5 worm cellular contexts compared by ENCODE assay signal in genomic region chrII:5714807-5715206, ce11.
TF ChIP-seq lines count a peak whose summit lies in the region.

Gene tiar-1 (minus strand): TSS chrII:5714823.
Gene lelo-4 (plus strand): TSS chrII:5714924.

TF ChIP-seq in whole organism, L1 larva, 84 proteins besides CTCF, POLR2A, EP300 and RAD21 (continues in another document):
- no peak for TF ChIP-seq nhr-28 (tag; optimal IDR thresholded peaks at IDR 0.05; lab: Kevin White, UChicago)
- peak; percentile 78 for TF ChIP-seq lin-15B (tag; optimal IDR thresholded peaks at IDR 0.05; lab: Kevin White, UChicago)
- no peak for TF ChIP-seq C34B4.2 (tag; optimal IDR thresholded peaks at IDR 0.05; lab: Kevin White, UChicago)
- peak in 1 of 6 experiments; percentile 58 for TF ChIP-seq elt-3 (tag; optimal IDR thresholded peaks at IDR 0.05; lab: Kevin White, UChicago)
- no peak for TF ChIP-seq nhr-84 (tag; optimal IDR thresholded peaks at IDR 0.05; lab: Kevin White, UChicago)
- peak; percentile 50 for TF ChIP-seq lin-13 (GFP tag; optimal IDR thresholded peaks at IDR 0.05; lab: Kevin White, UChicago)
- TF ChIP-seq nhr-77 (tag; optimal IDR thresholded peaks at IDR 0.05; lab: Kevin White, UChicago) = peak; percentile 29
- no peak for TF ChIP-seq ztf-11 (tag; optimal IDR thresholded peaks at IDR 0.05; lab: Kevin White, UChicago)
- TF ChIP-seq unc-98 (GFP tag; IDR thresholded peaks at IDR 0.05; lab: Robert Waterston, UW) = no peak
- no peak for TF ChIP-seq vab-15 (tag; optimal IDR thresholded peaks at IDR 0.05; lab: Kevin White, UChicago)
- TF ChIP-seq fos-1 (tag; optimal IDR thresholded peaks at IDR 0.05; lab: Kevin White, UChicago) = peak; percentile 60
- TF ChIP-seq fkh-8 (tag; optimal IDR thresholded peaks at IDR 0.05; lab: Kevin White, UChicago) = peak; percentile 44
- no peak for TF ChIP-seq irx-1 (tag; optimal IDR thresholded peaks at IDR 0.05; lab: Kevin White, UChicago)
- peak; percentile 72 for TF ChIP-seq nhr-85 (tag; lab: Kevin White, UChicago)
- no peak for TF ChIP-seq ces-1 (GFP tag; optimal IDR thresholded peaks at IDR 0.05; lab: Kevin White, UChicago)
- TF ChIP-seq alr-1 (tag; optimal IDR thresholded peaks at IDR 0.05; lab: Kevin White, UChicago; ENCODE audit: borderline replicate concordance) = no peak
- TF ChIP-seq ztf-4 (tag; optimal IDR thresholded peaks at IDR 0.05; lab: Kevin White, UChicago) = no peak
- TF ChIP-seq tlp-1 (tag; optimal IDR thresholded peaks at IDR 0.05; lab: Kevin White, UChicago) = no peak
- no peak for TF ChIP-seq unc-62 (GFP tag; optimal IDR thresholded peaks at IDR 0.05; lab: Kevin White, UChicago)

TF ChIP-seq in whole organism, L3 larva, 47 proteins besides CTCF, POLR2A, EP300 and RAD21:
- TF ChIP-seq skn-1 (tag; optimal IDR thresholded peaks at IDR 0.05; lab: Kevin White, UChicago) = peak; percentile 12
- TF ChIP-seq fkh-10 (GFP tag; optimal IDR thresholded peaks at IDR 0.05; lab: Kevin White, UChicago) = no peak
- peak; percentile 78 for TF ChIP-seq nfya-1 (tag; optimal IDR thresholded peaks at IDR 0.05; lab: Kevin White, UChicago; ENCODE audit: insufficient read depth)
- peak; percentile 76 for TF ChIP-seq elt-2 (tag; optimal IDR thresholded peaks at IDR 0.05; lab: Kevin White, UChicago)
- TF ChIP-seq ceh-16 (tag; optimal IDR thresholded peaks at IDR 0.05; lab: Kevin White, UChicago) = no peak
- peak; percentile 61 for TF ChIP-seq ZK546.5 (tag; optimal IDR thresholded peaks at IDR 0.05; lab: Kevin White, UChicago)
- TF ChIP-seq mml-1 (tag; optimal IDR thresholded peaks at IDR 0.05; lab: Kevin White, UChicago) = no peak
- TF ChIP-seq hmg-11 (tag; optimal IDR thresholded peaks at IDR 0.05; lab: Kevin White, UChicago) = peak; percentile 47
- TF ChIP-seq ama-1 (optimal IDR thresholded peaks at IDR 0.05; lab: Kevin White, UChicago) = peak; percentile 61
- TF ChIP-seq lin-39 (tag; optimal IDR thresholded peaks at IDR 0.05; lab: Kevin White, UChicago) = peak; percentile 48
- TF ChIP-seq aly-2 (tag; optimal IDR thresholded peaks at IDR 0.05; lab: Kevin White, UChicago) = no peak
- TF ChIP-seq snpc-4 (tag; optimal IDR thresholded peaks at IDR 0.05; lab: Kevin White, UChicago) = peak; percentile 84
- peak; percentile 66 for TF ChIP-seq nhr-23 (tag; optimal IDR thresholded peaks at IDR 0.05; lab: Kevin White, UChicago)
- peak; percentile 78 for TF ChIP-seq pha-4 (tag; optimal IDR thresholded peaks at IDR 0.05; lab: Kevin White, UChicago)
- TF ChIP-seq nhr-25 (tag; optimal IDR thresholded peaks at IDR 0.05; lab: Kevin White, UChicago) = peak; percentile 76
- TF ChIP-seq nhr-43 (tag; optimal IDR thresholded peaks at IDR 0.05; lab: Kevin White, UChicago; ENCODE audit: poor library complexity, severe bottlenecking) = peak; percentile 26
- no peak for TF ChIP-seq nhr-28 (tag; optimal IDR thresholded peaks at IDR 0.05; lab: Kevin White, UChicago)
- TF ChIP-seq lin-15B (tag; optimal IDR thresholded peaks at IDR 0.05; lab: Kevin White, UChicago) = peak; percentile 86

TF ChIP-seq in whole organism, early embryonic, 17 proteins besides CTCF, POLR2A, EP300 and RAD21:
- TF ChIP-seq ceh-13 (GFP tag; optimal IDR thresholded peaks at IDR 0.05; lab: Kevin White, UChicago) (no peak), hmg-4 (GFP tag; optimal IDR thresholded peaks at IDR 0.05; lab: Kevin White, UChicago) (peak; percentile 7), F13C5.2 (tag; optimal IDR thresholded peaks at IDR 0.05; lab: Kevin White, UChicago) (peak; percentile 29)

TF ChIP-seq in whole organism, midembryonic, 9 proteins besides CTCF, POLR2A, EP300 and RAD21:
- TF ChIP-seq flt-1 (GFP tag; IDR thresholded peaks at IDR 0.05; lab: Robert Waterston, UW) (0 out of 2 replicates have a peak, but pooled peaks have one; percentile 13), klf-2 (GFP tag; conservative IDR thresholded peaks at IDR 0.05; lab: Robert Waterston, UW) (no peak)

TF ChIP-seq in whole organism, young adult, 124 proteins besides CTCF, POLR2A, EP300 and RAD21 (continues in another document):
- TF ChIP-seq egl-44 (GFP tag; IDR thresholded peaks at IDR 0.05; lab: Robert Waterston, UW) = no peak
- TF ChIP-seq lin-54 (GFP tag; optimal IDR thresholded peaks at IDR 0.05; lab: Kevin White, UChicago) = peak; percentile 93
- TF ChIP-seq madf-10 (tag; optimal IDR thresholded peaks at IDR 0.05; lab: Kevin White, UChicago) = no peak
- TF ChIP-seq let-607 (tag; optimal IDR thresholded peaks at IDR 0.05; lab: Kevin White, UChicago) = peak in 1 of 2 experiments; percentile 10
- TF ChIP-seq madf-6 (GFP tag; IDR thresholded peaks at IDR 0.05; lab: Robert Waterston, UW) = peak; percentile 53; the same call in 1 of the 2 replicates
- TF ChIP-seq attf-5 (GFP tag; optimal IDR thresholded peaks at IDR 0.05; lab: Kevin White, UChicago) = peak; percentile 64
- no peak for TF ChIP-seq rec-8 (tag; optimal IDR thresholded peaks at IDR 0.05; lab: Kevin White, UChicago)
- peak; percentile 43; the same call in 1 of the 2 replicates for TF ChIP-seq hmg-1.2 (GFP tag; IDR thresholded peaks at IDR 0.05; lab: Robert Waterston, UW)
- no peak for TF ChIP-seq egl-18 (GFP tag; IDR thresholded peaks at IDR 0.05; lab: Robert Waterston, UW)
- no peak for TF ChIP-seq lin-26 (GFP tag; IDR thresholded peaks at IDR 0.05; lab: Robert Waterston, UW)
- no peak for TF ChIP-seq cebp-1 (GFP tag; IDR thresholded peaks at IDR 0.05; lab: Robert Waterston, UW)
- TF ChIP-seq cebp-1 (tag; optimal IDR thresholded peaks at IDR 0.05; lab: Kevin White, UChicago) = peak; percentile 42
- no peak for TF ChIP-seq lag-1 (GFP tag; IDR thresholded peaks at IDR 0.05; lab: Robert Waterston, UW)
- TF ChIP-seq B0019.2 (GFP tag; conservative IDR thresholded peaks at IDR 0.05; lab: Robert Waterston, UW) = no peak
- no peak for TF ChIP-seq cebp-2 (GFP tag; IDR thresholded peaks at IDR 0.05; lab: Robert Waterston, UW)
- no peak for TF ChIP-seq rcor-1 (GFP tag; IDR thresholded peaks at IDR 0.05; lab: Robert Waterston, UW)
- no peak for TF ChIP-seq nhr-27 (tag; optimal IDR thresholded peaks at IDR 0.05; lab: Kevin White, UChicago)
- TF ChIP-seq K12H6.12 (tag; optimal IDR thresholded peaks at IDR 0.05; lab: Kevin White, UChicago) = peak; percentile 38
- no peak for TF ChIP-seq nhr-179 (tag; optimal IDR thresholded peaks at IDR 0.05; lab: Kevin White, UChicago)
- TF ChIP-seq F39B2.1 (GFP tag; IDR thresholded peaks at IDR 0.05; lab: Robert Waterston, UW) = no peak
- no peak for TF ChIP-seq ztf-3 (GFP tag; optimal IDR thresholded peaks at IDR 0.05; lab: Kevin White, UChicago)
- TF ChIP-seq F23B12.7 (tag; optimal IDR thresholded peaks at IDR 0.05; lab: Kevin White, UChicago; ENCODE audit: insufficient read depth) = peak; percentile 86
- no peak for TF ChIP-seq C06A6.2 (GFP tag; conservative IDR thresholded peaks at IDR 0.05; lab: Robert Waterston, UW)
- no peak for TF ChIP-seq tbx-9 (tag; optimal IDR thresholded peaks at IDR 0.05; lab: Kevin White, UChicago; ENCODE audit: borderline replicate concordance)
- TF ChIP-seq athp-1 (tag; optimal IDR thresholded peaks at IDR 0.05; lab: Kevin White, UChicago) = no peak
- no peak for TF ChIP-seq bed-2 (GFP tag; IDR thresholded peaks at IDR 0.05; lab: Robert Waterston, UW)
- TF ChIP-seq Y79H2A.3 (GFP tag; conservative IDR thresholded peaks at IDR 0.05; lab: Robert Waterston, UW) = no peak
- TF ChIP-seq gei-17 (GFP tag; optimal IDR thresholded peaks at IDR 0.05; lab: Kevin White, UChicago) = no peak
- no peak for TF ChIP-seq F55B11.4 (tag; optimal IDR thresholded peaks at IDR 0.05; lab: Kevin White, UChicago; ENCODE audit: borderline replicate concordance, insufficient read depth)
- TF ChIP-seq hsf-1 (GFP tag; IDR thresholded peaks at IDR 0.05; lab: Robert Waterston, UW) = no peak
- TF ChIP-seq ztf-25 (GFP tag; IDR thresholded peaks at IDR 0.05; lab: Robert Waterston, UW) = no peak
- TF ChIP-seq fkh-3 (tag; optimal IDR thresholded peaks at IDR 0.05; lab: Kevin White, UChicago) = no peak
- TF ChIP-seq Y56A3A.18 (GFP tag; IDR thresholded peaks at IDR 0.05; lab: Robert Waterston, UW) = no peak
- TF ChIP-seq T07F8.4 (tag; optimal IDR thresholded peaks at IDR 0.05; lab: Kevin White, UChicago) = no peak
- peak; percentile 19; the same call in 1 of the 2 replicates for TF ChIP-seq D2030.7 (GFP tag; IDR thresholded peaks at IDR 0.05; lab: Robert Waterston, UW)
- peak; percentile 16 for TF ChIP-seq tbp1 (GFP tag; optimal IDR thresholded peaks at IDR 0.05; lab: Kevin White, UChicago)
- no peak for TF ChIP-seq Y67H2A.10 (GFP tag; conservative IDR thresholded peaks at IDR 0.05; lab: Robert Waterston, UW)
- TF ChIP-seq C17E4.6 (GFP tag; IDR thresholded peaks at IDR 0.05; lab: Robert Waterston, UW) = no peak
- TF ChIP-seq ets-4 (GFP tag; optimal IDR thresholded peaks at IDR 0.05; lab: Kevin White, UChicago) = no peak
- TF ChIP-seq efl-1 (GFP tag; optimal IDR thresholded peaks at IDR 0.05; lab: Kevin White, UChicago) = peak; percentile 72
- no peak for TF ChIP-seq ztf-22 (GFP tag; optimal IDR thresholded peaks at IDR 0.05; lab: Kevin White, UChicago)
- TF ChIP-seq ZK185.1 (tag; optimal IDR thresholded peaks at IDR 0.05; lab: Kevin White, UChicago; ENCODE audit: poor library complexity, severe bottlenecking) = peak; percentile 29
- TF ChIP-seq akir-1 (GFP tag; optimal IDR thresholded peaks at IDR 0.05; lab: Kevin White, UChicago) = no peak
- peak; percentile 16 for TF ChIP-seq lin-40 (tag; optimal IDR thresholded peaks at IDR 0.05; lab: Kevin White, UChicago)
- no peak for TF ChIP-seq F52B5.7 (tag; optimal IDR thresholded peaks at IDR 0.05; lab: Kevin White, UChicago)
- peak in 1 of 3 experiments; percentile 62 for TF ChIP-seq lin-35 (GFP tag; optimal IDR thresholded peaks at IDR 0.05; lab: Kevin White, UChicago)
- no peak for TF ChIP-seq zim-3 (tag; optimal IDR thresholded peaks at IDR 0.05; lab: Kevin White, UChicago)
- no peak for TF ChIP-seq unc-130 (GFP tag; optimal IDR thresholded peaks at IDR 0.05; lab: Kevin White, UChicago)
- TF ChIP-seq rpc-1 (optimal IDR thresholded peaks at IDR 0.05; lab: Kevin White, UChicago) = no peak
- TF ChIP-seq rpc-1 (tag; optimal IDR thresholded peaks at IDR 0.05; lab: Kevin White, UChicago) = no peak
- TF ChIP-seq lsl-1 (GFP tag; optimal IDR thresholded peaks at IDR 0.05; lab: Kevin White, UChicago) = peak; percentile 14
- no peak for TF ChIP-seq ztf-28 (GFP tag; IDR thresholded peaks at IDR 0.05; lab: Robert Waterston, UW)
- peak; percentile 47; the same call in 1 of the 2 replicates for TF ChIP-seq dox-1 (GFP tag; IDR thresholded peaks at IDR 0.05; lab: Robert Waterston, UW)
- no peak for TF ChIP-seq B0035.1 (tag; optimal IDR thresholded peaks at IDR 0.05; lab: Kevin White, UChicago)
- no peak for TF ChIP-seq T26A5.8 (tag; optimal IDR thresholded peaks at IDR 0.05; lab: Kevin White, UChicago)

Comparison
In these comparisons a context has a peak if more than half of its experiments do, and no peak if none do; other contexts are left out.
1. Of the 8 proteins assayed by ChIP-seq in both whole organism, young adult and whole organism, L1 larva: peak only in whole organism, young adult: none; only in whole organism, L1 larva: nhr-90 and unc-130; in both: dpl-1, efl-1 and snpc-4; in neither: 2; mixed calls (peak in some experiments, not most) for 1.